Fruit fly (Drosophila melanogaster): ENCODE data around the gene tgo.

The tgo gene

dm6 chr3R:9028690-9029089, 8.9 kb upstream of the tgo start (continued):
- TF ChIP-seq Kr (GFP tag; optimal IDR thresholded peaks at IDR 0.05) = peak; percentile 14
- no peak for TF ChIP-seq D19A (tag; optimal IDR thresholded peaks at IDR 0.05)
- 0 out of 3 replicates have a peak, but pooled peaks have one; percentile 15 for TF ChIP-seq zfh1 (GFP tag; IDR thresholded peaks at IDR 0.05)
- TF ChIP-seq CG7839 (tag; optimal IDR thresholded peaks at IDR 0.05) = no peak
- TF ChIP-seq kah (GFP tag; optimal IDR thresholded peaks at IDR 0.05) = peak; percentile 27
- TF ChIP-seq CG11696 (GFP tag; IDR thresholded peaks at IDR 0.05) = no peak
- no peak for TF ChIP-seq Sry-δ (GFP tag; optimal IDR thresholded peaks at IDR 0.05)
- TF ChIP-seq ERR (GFP tag; optimal IDR thresholded peaks at IDR 0.05) = no peak
- no peak for TF ChIP-seq CG17912 (GFP tag; optimal IDR thresholded peaks at IDR 0.05)
- no peak for TF ChIP-seq gcm2 (GFP tag; optimal IDR thresholded peaks at IDR 0.05)
- TF ChIP-seq nau (GFP tag; optimal IDR thresholded peaks at IDR 0.05) = no peak
- TF ChIP-seq yki (optimal IDR thresholded peaks at IDR 0.05) = no peak
- TF ChIP-seq sd (tag; optimal IDR thresholded peaks at IDR 0.05) = peak; percentile 49
- TF ChIP-seq Fer3 (tag; optimal IDR thresholded peaks at IDR 0.05) = no peak
- TF ChIP-seq Dek (tag; optimal IDR thresholded peaks at IDR 0.05) = no peak
- no peak for TF ChIP-seq CG2199 (GFP tag; IDR thresholded peaks at IDR 0.05)
- TF ChIP-seq chinmo (GFP tag; IDR thresholded peaks at IDR 0.05; ENCODE audit: partially characterized antibody) = 0 out of 4 replicates have a peak, but pooled peaks have one; percentile 40
- no peak for TF ChIP-seq pita (GFP tag; optimal IDR thresholded peaks at IDR 0.05)
- peak; percentile 24; the same call in 1 of the 2 replicates for TF ChIP-seq vvl (GFP tag; IDR thresholded peaks at IDR 0.05)
- TF ChIP-seq CG8765 (GFP tag; IDR thresholded peaks at IDR 0.05) = no peak
- TF ChIP-seq pnt (GFP tag; optimal IDR thresholded peaks at IDR 0.05) = no peak
- TF ChIP-seq CG4404 (GFP tag; IDR thresholded peaks at IDR 0.05) = no peak
- no peak for TF ChIP-seq seq (GFP tag; IDR thresholded peaks at IDR 0.05)
- peak; percentile 17 for TF ChIP-seq gsb-n (tag; optimal IDR thresholded peaks at IDR 0.05)
- TF ChIP-seq slbo (GFP tag; IDR thresholded peaks at IDR 0.05) = no peak
- TF ChIP-seq CG12769 (tag; optimal IDR thresholded peaks at IDR 0.05) = peak; percentile 72
- TF ChIP-seq sqz (GFP tag; optimal IDR thresholded peaks at IDR 0.05) = peak; percentile 34
- TF ChIP-seq slou (GFP tag; optimal IDR thresholded peaks at IDR 0.05) = no peak
- no peak for TF ChIP-seq PHDP (tag; optimal IDR thresholded peaks at IDR 0.05)
- TF ChIP-seq gcm (GFP tag; optimal IDR thresholded peaks at IDR 0.05) = peak; percentile 11
- no peak for TF ChIP-seq NC2β (GFP tag; optimal IDR thresholded peaks at IDR 0.05)
- TF ChIP-seq kni (GFP tag; optimal IDR thresholded peaks at IDR 0.05) = no peak
- peak; percentile 43 for TF ChIP-seq fd64A (GFP tag; optimal IDR thresholded peaks at IDR 0.05)

dm6 chr3R:9027082-9027481, 7.3 kb upstream of the tgo start:
- no peak for TF ChIP-seq gsb (GFP tag; IDR thresholded peaks at IDR 0.05)
- no peak for TF ChIP-seq dpn (GFP tag; optimal IDR thresholded peaks at IDR 0.05)
- TF ChIP-seq vvl (GFP tag; IDR thresholded peaks at IDR 0.05) = peak; percentile 62; the same call in 1 of the 2 replicates
- peak; percentile 80 for TF ChIP-seq HLHmδ (GFP tag; optimal IDR thresholded peaks at IDR 0.05)
- TF ChIP-seq Ssrp (tag; optimal IDR thresholded peaks at IDR 0.05) = no peak
- peak; percentile 73 for TF ChIP-seq abd-A (tag; optimal IDR thresholded peaks at IDR 0.05)
- no peak for TF ChIP-seq B-H1 (GFP tag; IDR thresholded peaks at IDR 0.05)
- no peak for TF ChIP-seq fd3F (GFP tag; optimal IDR thresholded peaks at IDR 0.05)
- TF ChIP-seq CG5180 (GFP tag; optimal IDR thresholded peaks at IDR 0.05) = no peak
- no peak for TF ChIP-seq YL-1 (GFP tag; optimal IDR thresholded peaks at IDR 0.05)
- no peak for TF ChIP-seq CG31388 (GFP tag; optimal IDR thresholded peaks at IDR 0.05)
- TF ChIP-seq ERR (GFP tag; optimal IDR thresholded peaks at IDR 0.05) = no peak
- TF ChIP-seq CG30020 (tag; optimal IDR thresholded peaks at IDR 0.05) = no peak
- TF ChIP-seq mld (GFP tag; IDR thresholded peaks at IDR 0.05; ENCODE audit: partially characterized antibody) = no peak
- TF ChIP-seq vfl (GFP tag; optimal IDR thresholded peaks at IDR 0.05) = no peak
- TF ChIP-seq Atf-2 (GFP tag; optimal IDR thresholded peaks at IDR 0.05) = no peak
- TF ChIP-seq sr (GFP tag; IDR thresholded peaks at IDR 0.05) = no peak
- no peak for TF ChIP-seq fu2 (GFP tag; optimal IDR thresholded peaks at IDR 0.05)
- peak; percentile 32 for TF ChIP-seq sd (tag; optimal IDR thresholded peaks at IDR 0.05)
- TF ChIP-seq BEAF-32 (GFP tag; optimal IDR thresholded peaks at IDR 0.05) = no peak
- TF ChIP-seq MBD-R2 (GFP tag; IDR thresholded peaks at IDR 0.05) = no peak
- no peak for TF ChIP-seq Neu2 (GFP tag; optimal IDR thresholded peaks at IDR 0.05; ENCODE audit: borderline replicate concordance)
- TF ChIP-seq CG11696 (GFP tag; IDR thresholded peaks at IDR 0.05) = no peak

Measured in whole organism, embryonic.